Worm (Caenorhabditis elegans) whole organism, early embryonic: ENCODE results near the gene fbxa-78.
"Not testable (repeated sequence)": the region's sequence is repeated elsewhere in the genome, so short reads cannot be mapped to it uniquely, and the experiment has no call there.

Experiments used
- aly-1 ChIP-seq: sonication (generic microtip); optimal IDR thresholded peaks from 2 replicates; lab custom pipeline; 2016; ENCODE audit warnings: missing genetic modification characterization, missing compliant biosample characterization
- ama-1 ChIP-seq: fragments of 150-350 bp; optimal IDR thresholded peaks from 2 replicates; lab custom pipeline; 2014
- ceh-36 ChIP-seq: sonication (generic microtip); optimal IDR thresholded peaks from 2 replicates; lab custom pipeline; 2016; ENCODE audit warnings: missing genetic modification characterization, inconsistent platforms, missing compliant biosample characterization
- ets-7 ChIP-seq: sonication (generic microtip); optimal IDR thresholded peaks from 2 replicates; lab custom pipeline; 2016; ENCODE audit warnings: missing genotype, missing genetic modification characterization, missing compliant biosample characterization
- flt-1 ChIP-seq: fragments of 200-800 bp; sonication (Bioruptor generic); IDR thresholded peaks from 2 replicates; pipeline ENCODE4 v1.3.6; 2022; ENCODE audit warnings: missing genetic modification characterization, missing compliant biosample characterization
- hmg-4 ChIP-seq: fragments of 200-800 bp; sonication (Bioruptor generic); optimal IDR thresholded peaks from 2 replicates; lab custom pipeline; 2018; ENCODE audit warnings: mild to moderate bottlenecking, missing genetic modification characterization, missing compliant biosample characterization
- pes-1 ChIP-seq: fragments of 200-800 bp; sonication (Bioruptor generic); IDR thresholded peaks from 2 replicates; pipeline ENCODE4 v1.3.6; 2022; ENCODE audit warnings: missing genetic modification reagents, missing genetic modification characterization, missing compliant biosample characterization
- scrt-1 ChIP-seq: fragments of 200-800 bp; sonication (Bioruptor generic); IDR thresholded peaks from 2 replicates; pipeline ENCODE4 v1.3.6; 2022; ENCODE audit warnings: missing genetic modification characterization, missing compliant biosample characterization
- sea-1 ChIP-seq: fragments of 200-800 bp; sonication (Bioruptor generic); conservative IDR thresholded peaks from 2 replicates; pipeline ENCODE4 v1.3.6; 2022; ENCODE audit warnings: missing genetic modification characterization, missing compliant biosample characterization
- tbx-11 ChIP-seq: fragments of 200-800 bp; sonication (Bioruptor generic); IDR thresholded peaks from 2 replicates; pipeline ENCODE4 v1.3.6; 2022; ENCODE audit warnings: missing genetic modification characterization, missing compliant biosample characterization
- tbx-37 ChIP-seq: fragments of 200-800 bp; sonication (Bioruptor generic); conservative IDR thresholded peaks from 2 replicates; pipeline ENCODE4 v1.3.6; 2022; ENCODE audit warnings: missing genetic modification reagents, missing genetic modification characterization, missing compliant biosample characterization

DNA sequence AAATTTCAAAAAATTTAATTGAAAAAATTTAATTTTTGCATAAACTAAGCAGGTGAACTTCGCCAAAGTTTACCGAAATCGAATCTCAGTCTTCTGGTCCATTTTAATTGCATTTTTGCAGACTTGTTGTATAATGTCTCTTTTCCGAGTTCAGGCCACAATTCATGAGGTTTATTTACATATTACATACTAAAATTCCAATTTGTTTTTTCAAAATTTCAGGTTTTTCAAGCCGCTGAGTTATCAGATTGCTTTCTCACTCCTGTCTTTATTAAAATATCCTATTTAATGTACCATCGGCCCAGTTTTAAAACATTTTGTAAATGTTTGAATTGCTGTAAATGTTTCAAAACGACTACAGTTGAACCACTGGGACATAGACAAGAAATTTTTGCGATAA is 1.7 kb downstream of the fbxa-78 start, which contains the start of gene fbxa-208:
- not testable (repeated sequence) for TF ChIP-seq flt-1; sea-1; aly-1; ama-1; pes-1 (GFP tag; lab: Robert Waterston, UW); ceh-36 (tag; lab: Kevin White, UChicago); hmg-4; ets-7 (tag; lab: Kevin White, UChicago); scrt-1 (GFP tag; lab: Robert Waterston, UW); tbx-11; tbx-37 (GFP tag; lab: Robert Waterston, UW)
